Fruit fly (Drosophila melanogaster) whole organism, adult: ENCODE measurements around the gene Alh.
A peak's percentile ranks its signal among the peaks of the same experiment; 100 is the strongest.

Experiments
- CG11617 ChIP-seq: fragments of 200-800 bp; sonication (Bioruptor generic); optimal IDR thresholded peaks from 2 replicates; lab custom pipeline; 2017; ENCODE audit warnings: mild to moderate bottlenecking, missing biosample characterization, missing genetic modification reagents, missing genetic modification characterization
- CG12768 ChIP-seq: fragments of 200-800 bp; sonication (Bioruptor generic); optimal IDR thresholded peaks from 2 replicates; lab custom pipeline; 2017; ENCODE audit warnings: missing biosample characterization, missing genetic modification characterization, mild to moderate bottlenecking, moderate library complexity, missing genetic modification reagents
- CG14711 ChIP-seq: fragments of 200-800 bp; sonication (Bioruptor generic); optimal IDR thresholded peaks from 2 replicates; lab custom pipeline; 2018; ENCODE audit warnings: missing biosample characterization, mild to moderate bottlenecking, missing genetic modification characterization, moderate library complexity
- CG1620 ChIP-seq: fragments of 200-800 bp; sonication (Bioruptor generic); optimal IDR thresholded peaks from 2 replicates; lab custom pipeline; 2016; ENCODE audit warnings: missing biosample characterization, missing genetic modification characterization
- CG33017 ChIP-seq: fragments of 200-800 bp; sonication (Bioruptor generic); optimal IDR thresholded peaks from 2 replicates; lab custom pipeline; 2018; ENCODE audit warnings: missing biosample characterization, mild to moderate bottlenecking, missing genetic modification characterization, moderate library complexity
- CG5204 ChIP-seq: fragments of 200-800 bp; sonication (Bioruptor generic); optimal IDR thresholded peaks from 2 replicates; lab custom pipeline; 2016; ENCODE audit warnings: missing biosample characterization, missing genetic modification characterization
- CG7045 ChIP-seq: fragments of 200-800 bp; sonication (Bioruptor generic); optimal IDR thresholded peaks from 2 replicates; lab custom pipeline; 2017; ENCODE audit warnings: missing biosample characterization, mild to moderate bottlenecking, missing genetic modification characterization
- CG7101 ChIP-seq: fragments of 200-800 bp; sonication (Bioruptor generic); optimal IDR thresholded peaks from 2 replicates; lab custom pipeline; 2018; ENCODE audit warnings: missing biosample characterization, mild to moderate bottlenecking, missing genetic modification characterization, moderate library complexity
- Clk ChIP-seq: fragments of 200-800 bp; sonication (Bioruptor generic); optimal IDR thresholded peaks from 2 replicates; lab custom pipeline; 2017; ENCODE audit warnings: missing biosample characterization, missing genetic modification characterization
- Crg-1 ChIP-seq: fragments of 200-800 bp; sonication (Bioruptor generic); optimal IDR thresholded peaks from 2 replicates; lab custom pipeline; 2016; ENCODE audit warnings: missing biosample characterization, missing genetic modification characterization
- Hr96 ChIP-seq: fragments of 200-800 bp; sonication (Bioruptor generic); optimal IDR thresholded peaks from 2 replicates; lab custom pipeline; 2016; ENCODE audit warnings: missing biosample characterization, missing genetic modification characterization
- Mnt ChIP-seq: fragments of 200-800 bp; sonication (Bioruptor generic); optimal IDR thresholded peaks from 2 replicates; lab custom pipeline; 2016; ENCODE audit warnings: missing biosample characterization, mild to moderate bottlenecking, missing genetic modification characterization
- bab1 ChIP-seq: fragments of 200-800 bp; sonication (Bioruptor generic); optimal IDR thresholded peaks from 3 replicates; lab custom pipeline; 2019; ENCODE audit warnings: missing biosample characterization, mild to moderate bottlenecking, missing genetic modification characterization, moderate library complexity
- cic ChIP-seq: fragments of 200-800 bp; sonication (Bioruptor generic); optimal IDR thresholded peaks from 2 replicates; lab custom pipeline; 2017; ENCODE audit warnings: missing biosample characterization, mild to moderate bottlenecking, missing genetic modification characterization, moderate library complexity
- cnc ChIP-seq, 2 experiments: fragments of >200 bp; optimal IDR thresholded peaks; 2 replicates each; lab custom pipeline; 2017
- kay ChIP-seq: fragments of 200-800 bp; sonication (Bioruptor generic); peaks from one replicate; lab custom pipeline; 2016; ENCODE audit warnings: missing biosample characterization, missing genetic modification characterization, borderline replicate concordance
- ovo ChIP-seq: fragments of 200-800 bp; sonication (Bioruptor generic); optimal IDR thresholded peaks from 2 replicates; lab custom pipeline; 2016; ENCODE audit warnings: missing biosample characterization, missing genetic modification characterization
- pad ChIP-seq: fragments of 200-800 bp; sonication (Bioruptor generic); optimal IDR thresholded peaks from 3 replicates; lab custom pipeline; 2017; ENCODE audit warnings: missing biosample characterization, missing genetic modification characterization, mild to moderate bottlenecking, moderate library complexity, missing genetic modification reagents
- tj ChIP-seq: fragments of 200-800 bp; sonication (Bioruptor generic); optimal IDR thresholded peaks from 3 replicates; lab custom pipeline; 2017; ENCODE audit warnings: missing biosample characterization, mild to moderate bottlenecking, missing genetic modification characterization, moderate library complexity
- toe ChIP-seq: fragments of 200-800 bp; sonication (Bioruptor generic); optimal IDR thresholded peaks from 2 replicates; lab custom pipeline; 2016; ENCODE audit warnings: missing biosample characterization, missing genetic modification characterization

Gene Alh

DNA sequence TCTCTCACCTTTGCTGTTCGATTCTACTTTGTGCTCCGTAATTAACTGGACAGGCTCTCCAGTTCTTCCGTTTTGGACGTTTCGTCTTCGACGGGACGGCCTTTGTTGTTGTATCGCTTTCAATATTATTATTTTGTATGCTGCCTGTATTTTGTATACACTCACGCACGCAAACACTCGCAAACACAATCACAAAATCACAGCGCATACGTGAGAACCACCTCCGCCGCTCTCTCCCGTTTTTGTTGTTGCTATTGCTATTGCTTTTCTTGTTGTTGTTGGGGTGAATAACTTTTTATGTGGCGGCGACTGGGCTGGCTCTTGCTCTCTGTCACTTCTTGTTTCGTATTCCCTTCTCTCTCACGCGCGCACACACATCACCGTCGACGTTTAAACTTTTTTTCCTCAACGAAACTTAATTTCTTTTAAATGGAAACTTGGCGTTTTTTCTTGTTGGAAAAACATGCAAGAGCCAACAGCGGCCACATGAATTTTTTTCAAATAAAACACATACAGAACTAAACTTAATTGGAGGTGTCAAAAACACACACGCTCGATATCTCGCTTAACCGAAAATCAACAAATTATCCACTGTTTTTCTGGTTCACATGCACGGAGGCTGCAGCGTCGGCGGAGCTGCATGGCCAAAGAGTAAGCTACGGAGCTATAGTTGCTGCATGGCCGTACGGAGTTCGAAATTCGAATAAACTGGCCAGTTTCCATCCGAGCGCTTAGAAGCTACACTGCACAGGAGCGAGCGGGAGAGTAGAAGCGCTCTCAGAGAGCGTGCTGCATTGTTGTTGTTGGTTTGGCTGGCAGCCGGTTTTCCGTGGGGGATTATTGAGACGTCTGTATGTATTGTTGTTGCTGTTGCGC lies 16.0 kb downstream of the Alh start:
- peak; percentile 38 for TF ChIP-seq kay
- no peak for TF ChIP-seq Mnt
- TF ChIP-seq pad (GFP tag; lab: Kevin White, UChicago), result peak; percentile 3
- no peak for TF ChIP-seq Hr96 (GFP tag; lab: Kevin White, UChicago)

DNA sequence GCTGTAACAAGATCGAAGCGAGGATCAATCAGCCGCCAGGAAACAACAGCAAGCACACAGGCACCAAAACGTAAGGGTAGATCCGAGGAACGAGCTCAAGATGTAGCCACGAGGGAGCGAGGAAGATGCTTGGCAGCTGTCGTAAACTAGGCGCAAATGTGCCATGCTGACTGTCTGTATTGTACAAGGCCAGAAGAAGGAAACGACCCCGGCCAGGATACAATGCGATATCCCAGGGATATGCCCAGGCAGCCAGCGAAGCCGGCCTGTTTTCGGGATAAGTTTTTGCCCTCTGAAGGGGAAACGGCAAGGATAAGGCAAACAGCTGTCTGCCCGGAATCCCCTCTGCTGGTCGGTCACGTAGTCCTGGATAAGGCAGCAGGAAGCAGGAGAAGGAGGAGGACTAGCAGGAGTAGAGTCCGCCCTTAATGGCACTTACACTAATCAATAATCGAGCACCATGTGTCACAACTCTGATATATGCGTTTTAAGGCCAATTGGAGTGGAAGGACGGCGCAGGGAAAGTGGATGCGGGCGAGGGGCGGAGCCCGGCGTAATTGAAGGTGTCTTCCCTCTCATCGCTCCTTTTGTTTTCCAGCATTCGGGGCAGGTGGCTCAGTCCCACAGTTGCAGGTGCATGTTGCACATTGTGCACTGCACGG lies 18.4 kb downstream of the Alh start:
- TF ChIP-seq Mnt (no peak), kay (no peak), Crg-1 (GFP tag; lab: Kevin White, UChicago) (no peak), Clk (GFP tag; lab: Kevin White, UChicago) (no peak), CG7101 (tag; lab: Kevin White, UChicago) (no peak), cic (GFP tag; lab: Kevin White, UChicago) (no peak), CG11617 (GFP tag; lab: Kevin White, UChicago) (no peak), Hr96 (GFP tag; lab: Kevin White, UChicago) (no peak), CG1620 (GFP tag; lab: Kevin White, UChicago) (no peak), cnc (optimal IDR thresholded peaks at IDR 0.05; lab: Kevin White, UChicago) (no peak), ovo (no peak), CG5204 (GFP tag; lab: Kevin White, UChicago) (no peak), toe (no peak), CG33017 (tag; lab: Kevin White, UChicago) (no peak), CG14711 (no peak), CG12768 (GFP tag; lab: Kevin White, UChicago) (no peak), CG7045 (no peak), tj (GFP tag; lab: Kevin White, UChicago) (no peak), pad (GFP tag; lab: Kevin White, UChicago) (no peak)

DNA sequence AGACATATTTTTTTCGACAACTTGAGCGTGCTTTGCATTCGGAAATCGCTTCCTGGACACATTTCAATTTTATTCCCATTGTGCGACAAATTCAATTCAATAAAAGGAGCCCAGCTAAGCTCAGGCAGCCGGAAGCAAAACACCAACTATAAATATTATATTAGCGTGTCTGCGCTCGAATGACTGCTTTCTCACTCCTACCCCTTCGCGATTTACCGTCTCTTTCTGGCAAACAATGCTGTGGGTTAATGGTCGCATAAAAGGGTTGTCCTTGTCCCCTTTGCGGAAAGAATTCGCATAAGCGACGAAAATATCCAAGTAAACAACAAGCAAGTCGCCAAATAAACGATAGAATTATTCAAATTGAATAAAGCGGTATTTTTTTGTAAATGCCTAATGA lies 19.7 kb downstream of the Alh start:
- TF ChIP-seq cnc (optimal IDR thresholded peaks at IDR 0.05; lab: Kevin White, UChicago) (no peak), Crg-1 (GFP tag; lab: Kevin White, UChicago) (no peak), Hr96 (GFP tag; lab: Kevin White, UChicago) (no peak), toe (no peak), CG12768 (GFP tag; lab: Kevin White, UChicago) (no peak), CG7045 (no peak), CG1620 (GFP tag; lab: Kevin White, UChicago) (no peak), Mnt (no peak), cic (GFP tag; lab: Kevin White, UChicago) (no peak), CG33017 (tag; lab: Kevin White, UChicago) (no peak), kay (no peak), tj (GFP tag; lab: Kevin White, UChicago) (no peak), bab1 (GFP tag; lab: Kevin White, UChicago) (no peak)

DNA sequence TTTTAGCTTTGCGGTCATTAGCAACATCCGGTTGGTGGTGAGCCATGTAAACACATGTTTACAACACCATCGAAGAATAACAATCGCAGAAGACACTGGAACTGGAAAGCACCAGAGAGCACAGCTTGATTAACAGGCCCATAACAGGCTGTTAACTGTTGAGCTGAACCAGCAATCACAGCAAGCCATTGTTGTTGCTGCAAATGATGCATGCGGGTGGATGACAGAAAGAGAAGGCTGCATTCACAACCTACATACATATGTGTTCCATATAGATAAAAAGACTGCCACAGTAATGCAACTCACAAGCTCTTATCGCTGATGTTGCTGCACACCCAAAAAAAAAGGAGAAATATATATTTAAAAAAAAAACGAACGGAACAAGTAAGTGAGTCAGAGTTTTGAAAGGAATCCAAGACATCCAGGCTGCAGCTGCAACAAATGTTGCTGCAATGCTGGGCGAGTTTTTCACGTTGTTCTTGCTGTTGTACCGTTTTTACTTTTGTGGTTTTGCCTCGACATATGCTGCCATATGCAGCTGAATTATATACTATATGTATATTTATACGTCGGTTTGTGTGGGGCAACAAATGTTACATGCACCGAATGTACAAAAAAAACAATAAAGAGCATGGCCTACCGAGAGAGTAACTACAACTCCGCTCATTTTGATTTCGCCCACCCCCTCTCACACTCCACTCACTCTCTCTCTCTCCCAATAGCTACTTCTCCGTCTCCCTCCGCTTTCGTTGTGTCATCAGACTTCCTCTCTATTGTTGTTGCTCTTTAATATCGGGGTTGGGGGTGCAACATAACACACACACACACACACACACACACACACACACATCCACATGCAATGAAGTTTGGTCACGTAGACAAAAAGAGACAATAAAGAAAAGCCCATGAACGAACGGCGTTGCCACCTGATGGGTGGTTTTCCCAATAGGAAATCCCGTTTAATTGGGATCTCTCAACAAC lies 20.8 kb downstream of the Alh start:
- TF ChIP-seq pad (GFP tag; lab: Kevin White, UChicago) (no peak), tj (GFP tag; lab: Kevin White, UChicago) (peak; percentile 29)

DNA sequence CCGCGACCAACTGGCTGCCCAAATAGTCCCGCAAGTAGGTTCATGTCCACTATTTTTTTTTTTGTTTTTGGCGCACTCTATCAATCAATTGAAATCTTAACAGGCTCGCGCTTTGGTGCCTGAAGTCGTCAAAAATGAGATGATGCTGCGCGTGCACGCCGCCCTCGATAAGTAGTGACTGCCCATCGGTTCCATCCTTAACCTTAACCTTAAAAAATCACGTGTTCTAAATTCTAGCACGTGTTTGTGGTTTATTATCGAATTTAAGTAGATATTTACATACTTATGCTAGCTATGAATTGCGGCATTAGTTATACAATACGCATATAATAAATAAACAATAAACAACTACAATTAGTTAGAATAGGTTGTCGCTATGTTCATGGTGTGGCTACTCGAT lies 29.6 kb downstream of the Alh start:
- TF ChIP-seq bab1 (GFP tag; lab: Kevin White, UChicago) (no peak), pad (GFP tag; lab: Kevin White, UChicago) (no peak), CG11617 (GFP tag; lab: Kevin White, UChicago) (no peak), cnc (optimal IDR thresholded peaks at IDR 0.05; lab: Kevin White, UChicago) (no peak), kay (no peak), CG14711 (no peak), CG5204 (GFP tag; lab: Kevin White, UChicago) (no peak), CG7045 (no peak), Crg-1 (GFP tag; lab: Kevin White, UChicago) (no peak), CG33017 (tag; lab: Kevin White, UChicago) (no peak), CG1620 (GFP tag; lab: Kevin White, UChicago) (no peak), CG7101 (tag; lab: Kevin White, UChicago) (no peak), Mnt (no peak), tj (GFP tag; lab: Kevin White, UChicago) (no peak), toe (no peak), CG12768 (GFP tag; lab: Kevin White, UChicago) (no peak), Hr96 (GFP tag; lab: Kevin White, UChicago) (no peak), Clk (GFP tag; lab: Kevin White, UChicago) (no peak)
